Worm (Caenorhabditis elegans): ENCODE data around the gene str-55.

DNA sequence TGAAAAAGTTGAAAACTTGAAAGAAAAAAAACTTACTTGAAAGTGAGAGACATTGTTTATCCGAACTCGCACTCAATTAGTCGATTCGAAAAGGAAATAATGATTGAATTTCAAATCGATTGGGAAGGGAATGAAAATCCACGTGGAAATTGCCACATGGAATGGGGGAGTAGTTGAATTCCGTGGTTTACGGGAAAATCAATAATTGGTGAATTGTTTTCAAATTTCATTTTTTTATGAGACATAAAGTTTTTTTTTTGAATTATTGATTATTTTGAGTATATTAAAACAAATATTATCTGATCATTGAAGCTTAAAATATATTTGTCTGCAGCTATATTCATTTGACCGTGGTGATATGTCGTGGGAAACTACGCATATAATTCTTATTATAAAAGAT is 39.1 kb downstream of the str-55 start, which contains the start of gene F13A7.1:
- TF ChIP-seq unc-62 (GFP tag; optimal IDR thresholded peaks at IDR 0.05), result no peak
- no peak for TF ChIP-seq T07F8.4 (tag; optimal IDR thresholded peaks at IDR 0.05)
- TF ChIP-seq ama-1 (optimal IDR thresholded peaks at IDR 0.05), result no peak
- TF ChIP-seq ama-1 (GFP tag; optimal IDR thresholded peaks at IDR 0.05), result no peak
- TF ChIP-seq snpc-4 (GFP tag; optimal IDR thresholded peaks at IDR 0.05), result no peak
- TF ChIP-seq snpc-4 (tag; optimal IDR thresholded peaks at IDR 0.05), result no peak
- TF ChIP-seq B0336.3 (GFP tag; IDR thresholded peaks at IDR 0.05), result no peak
- no peak for TF ChIP-seq ceh-40 (GFP tag; IDR thresholded peaks at IDR 0.05)
- TF ChIP-seq C17E4.6 (GFP tag; IDR thresholded peaks at IDR 0.05), result no peak
- no peak for TF ChIP-seq tbp1 (GFP tag; optimal IDR thresholded peaks at IDR 0.05)
- TF ChIP-seq efl-1 (GFP tag; optimal IDR thresholded peaks at IDR 0.05), result no peak

Measured in whole organism, young adult.